Fruit fly (Drosophila melanogaster): Measurements from ENCODE around the gene CG43232.

The CG43232 gene

DNA sequence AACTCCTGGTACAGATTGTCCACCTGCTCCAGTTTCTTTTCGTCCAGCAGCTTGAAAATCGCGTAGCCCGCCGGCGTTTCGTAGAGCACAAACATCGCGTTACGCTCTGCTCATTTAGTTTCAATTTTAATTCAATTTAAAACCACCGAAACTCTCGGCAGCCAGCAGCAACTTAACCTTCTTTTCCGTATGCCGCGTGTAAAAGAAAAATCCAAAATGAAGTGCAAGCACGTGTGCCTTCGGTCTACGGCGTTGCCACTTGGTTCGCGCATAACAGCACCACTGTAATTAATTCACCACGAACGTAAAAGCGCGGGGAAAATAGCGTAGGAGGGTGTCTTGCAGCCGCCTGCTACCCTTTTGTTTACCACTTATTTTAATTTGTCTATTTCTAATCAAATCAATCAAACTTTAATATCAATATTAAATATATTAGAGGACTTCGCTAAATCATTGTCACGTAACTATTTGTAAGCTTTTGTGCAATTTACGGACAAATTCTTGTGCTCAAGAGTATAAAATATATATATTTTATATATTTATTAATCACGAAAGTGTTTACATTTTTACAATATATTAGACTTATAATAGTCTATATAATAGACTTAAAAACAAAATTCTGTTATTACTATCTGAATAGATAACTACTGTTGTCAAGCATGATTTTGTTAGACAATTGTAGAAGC lies 13.3 kb upstream of the CG43232 start, which contains the start of gene nop5 (continued):
- TF ChIP-seq CG9437 (GFP tag; optimal IDR thresholded peaks at IDR 0.05) (peak; percentile 81), jumu (GFP tag; optimal IDR thresholded peaks at IDR 0.05) (no peak), Mrtf (GFP tag; IDR thresholded peaks at IDR 0.05) (no peak), Taf1 (GFP tag; IDR thresholded peaks at IDR 0.05) (no peak), CG4328 (GFP tag; optimal IDR thresholded peaks at IDR 0.05) (peak; percentile 84), fu2 (GFP tag; optimal IDR thresholded peaks at IDR 0.05) (no peak), CG6791 (GFP tag; IDR thresholded peaks at IDR 0.05; ENCODE audit: partially characterized antibody) (0 out of 3 replicates have a peak, but pooled peaks have one; percentile 31), D19B (GFP tag; optimal IDR thresholded peaks at IDR 0.05) (peak; percentile 99), CG9817 (tag; optimal IDR thresholded peaks at IDR 0.05) (peak; percentile 69), CG6254 (GFP tag; optimal IDR thresholded peaks at IDR 0.05) (peak; percentile 55), Adf1 (GFP tag; IDR thresholded peaks at IDR 0.05) (no peak), lbe (GFP tag; optimal IDR thresholded peaks at IDR 0.05) (no peak), Ravus (GFP tag; IDR thresholded peaks at IDR 0.05) (no peak), Six4 (GFP tag; optimal IDR thresholded peaks at IDR 0.05) (peak; percentile 38), Aef1 (GFP tag; IDR thresholded peaks at IDR 0.05) (no peak), Nf-YB (GFP tag; optimal IDR thresholded peaks at IDR 0.05) (peak; percentile 63), zfh2 (GFP tag; optimal IDR thresholded peaks at IDR 0.05) (no peak), odd (GFP tag; optimal IDR thresholded peaks at IDR 0.05) (no peak), phol (tag; optimal IDR thresholded peaks at IDR 0.05) (peak; percentile 69), eve (GFP tag; optimal IDR thresholded peaks at IDR 0.05) (no peak), Ada2b (GFP tag; IDR thresholded peaks at IDR 0.05) (no peak), CG10959 (GFP tag; IDR thresholded peaks at IDR 0.05) (no peak), bigmax (GFP tag; optimal IDR thresholded peaks at IDR 0.05) (peak; percentile 93), Fer3 (tag; optimal IDR thresholded peaks at IDR 0.05) (peak; percentile 56), CG14050 (GFP tag; IDR thresholded peaks at IDR 0.05) (peak; percentile 26; the same call in 1 of the 3 replicates), fd96Cb (tag; optimal IDR thresholded peaks at IDR 0.05) (peak; percentile 52), CG1792 (GFP tag; optimal IDR thresholded peaks at IDR 0.05) (no peak), CG1647 (GFP tag; optimal IDR thresholded peaks at IDR 0.05) (no peak), CG15601 (tag; optimal IDR thresholded peaks at IDR 0.05) (peak; percentile 65), CG3281 (GFP tag; optimal IDR thresholded peaks at IDR 0.05) (peak; percentile 84), lola (GFP tag; optimal IDR thresholded peaks at IDR 0.05) (peak in 1 of 3 experiments; percentile 75), Dp (GFP tag; optimal IDR thresholded peaks at IDR 0.05) (peak; percentile 10), CG18476 (GFP tag; optimal IDR thresholded peaks at IDR 0.05) (peak; percentile 11), ase (GFP tag; IDR thresholded peaks at IDR 0.05) (no peak), Lim3 (GFP tag; IDR thresholded peaks at IDR 0.05) (no peak), CG32772 (GFP tag; IDR thresholded peaks at IDR 0.05) (no peak), CG8290 (GFP tag; optimal IDR thresholded peaks at IDR 0.05) (peak; percentile 19), CG8290 (tag; optimal IDR thresholded peaks at IDR 0.05) (no peak), chn (GFP tag; optimal IDR thresholded peaks at IDR 0.05) (no peak), row (GFP tag; IDR thresholded peaks at IDR 0.05) (peak; percentile 95), org-1 (GFP tag; optimal IDR thresholded peaks at IDR 0.05) (peak; percentile 34), grn (GFP tag; optimal IDR thresholded peaks at IDR 0.05) (no peak), CG3065 (GFP tag; optimal IDR thresholded peaks at IDR 0.05) (no peak), fd102C (GFP tag; optimal IDR thresholded peaks at IDR 0.05) (no peak), Atf3 (GFP tag; optimal IDR thresholded peaks at IDR 0.05) (no peak), psq (GFP tag; optimal IDR thresholded peaks at IDR 0.05) (peak; percentile 20), CG18599 (GFP tag; optimal IDR thresholded peaks at IDR 0.05) (peak; percentile 60), onecut (GFP tag; IDR thresholded peaks at IDR 0.05) (0 out of 2 replicates have a peak, but pooled peaks have one; percentile 4), CG7271 (tag; optimal IDR thresholded peaks at IDR 0.05) (no peak), Sox102F (GFP tag; optimal IDR thresholded peaks at IDR 0.05) (no peak)
